Worm (Caenorhabditis elegans) whole organism, early embryonic: ENCODE data around the gene C33F10.11.

ENCODE experiments used
- B0310.2 ChIP-seq: sonication (generic microtip); optimal IDR thresholded peaks from 2 replicates; lab custom pipeline; 2016; ENCODE audit warnings: mild to moderate bottlenecking, missing genetic modification characterization, missing compliant biosample characterization
- F13C5.2 ChIP-seq: sonication (generic microtip); optimal IDR thresholded peaks from 2 replicates; lab custom pipeline; 2017; ENCODE audit warnings: mild to moderate bottlenecking, missing genetic modification characterization, inconsistent platforms, missing compliant biosample characterization
- aly-1 ChIP-seq: sonication (generic microtip); optimal IDR thresholded peaks from 2 replicates; lab custom pipeline; 2016; ENCODE audit warnings: missing genetic modification characterization, missing compliant biosample characterization
- ama-1 ChIP-seq: fragments of 150-350 bp; optimal IDR thresholded peaks from 2 replicates; lab custom pipeline; 2014
- ceh-13 ChIP-seq: fragments of 200-800 bp; sonication (Bioruptor generic); optimal IDR thresholded peaks from 2 replicates; lab custom pipeline; 2018; ENCODE audit warnings: mild to moderate bottlenecking, missing genetic modification characterization, missing compliant biosample characterization
- ceh-36 ChIP-seq: sonication (generic microtip); optimal IDR thresholded peaks from 2 replicates; lab custom pipeline; 2016; ENCODE audit warnings: missing genetic modification characterization, inconsistent platforms, missing compliant biosample characterization
- ets-7 ChIP-seq: sonication (generic microtip); optimal IDR thresholded peaks from 2 replicates; lab custom pipeline; 2016; ENCODE audit warnings: missing genotype, missing genetic modification characterization, missing compliant biosample characterization
- flt-1 ChIP-seq: fragments of 200-800 bp; sonication (Bioruptor generic); IDR thresholded peaks from 2 replicates; pipeline ENCODE4 v1.3.6; 2022; ENCODE audit warnings: missing genetic modification characterization, missing compliant biosample characterization
- hmbx-1 ChIP-seq: sonication (generic microtip); optimal IDR thresholded peaks from 2 replicates; lab custom pipeline; 2016; ENCODE audit warnings: mild to moderate bottlenecking, missing genetic modification characterization, missing compliant biosample characterization
- hmg-4 ChIP-seq: fragments of 200-800 bp; sonication (Bioruptor generic); optimal IDR thresholded peaks from 2 replicates; lab custom pipeline; 2018; ENCODE audit warnings: mild to moderate bottlenecking, missing genetic modification characterization, missing compliant biosample characterization
- hnd-1 ChIP-seq: sonication (generic microtip); optimal IDR thresholded peaks from 2 replicates; lab custom pipeline; 2016; ENCODE audit warnings: missing genetic modification characterization, missing compliant biosample characterization
- pes-1 ChIP-seq: fragments of 200-800 bp; sonication (Bioruptor generic); IDR thresholded peaks from 2 replicates; pipeline ENCODE4 v1.3.6; 2022; ENCODE audit warnings: missing genetic modification reagents, missing genetic modification characterization, missing compliant biosample characterization
- scrt-1 ChIP-seq: fragments of 200-800 bp; sonication (Bioruptor generic); IDR thresholded peaks from 2 replicates; pipeline ENCODE4 v1.3.6; 2022; ENCODE audit warnings: missing genetic modification characterization, missing compliant biosample characterization
- sea-1 ChIP-seq: fragments of 200-800 bp; sonication (Bioruptor generic); conservative IDR thresholded peaks from 2 replicates; pipeline ENCODE4 v1.3.6; 2022; ENCODE audit warnings: missing genetic modification characterization, missing compliant biosample characterization
- tbx-11 ChIP-seq: fragments of 200-800 bp; sonication (Bioruptor generic); IDR thresholded peaks from 2 replicates; pipeline ENCODE4 v1.3.6; 2022; ENCODE audit warnings: missing genetic modification characterization, missing compliant biosample characterization
- tbx-37 ChIP-seq: fragments of 200-800 bp; sonication (Bioruptor generic); conservative IDR thresholded peaks from 2 replicates; pipeline ENCODE4 v1.3.6; 2022; ENCODE audit warnings: missing genetic modification reagents, missing genetic modification characterization, missing compliant biosample characterization
- tra-4 ChIP-seq: sonication (generic microtip); optimal IDR thresholded peaks from 2 replicates; lab custom pipeline; 2017; ENCODE audit warnings: missing genetic modification characterization, missing compliant biosample characterization

C33F10.11 gene

ce11 chrII:4874335-4874861 lies 39.7 kb upstream of the C33F10.11 start, which contains the start of gene F11G11.15:
Gene F11G11.15, plus strand, starts transcription at chrII:4874845.
- no peak for TF ChIP-seq ceh-13 (GFP tag; lab: Kevin White, UChicago)
- TF ChIP-seq ets-7 (tag; lab: Kevin White, UChicago): no peak
- TF ChIP-seq scrt-1 (GFP tag; lab: Robert Waterston, UW): no peak
- TF ChIP-seq pes-1 (GFP tag; lab: Robert Waterston, UW): no peak
- TF ChIP-seq F13C5.2: no peak
- TF ChIP-seq aly-1 (tag; lab: Kevin White, UChicago): no peak
- TF ChIP-seq tbx-37 (GFP tag; lab: Robert Waterston, UW): no peak
- TF ChIP-seq hnd-1: no peak
- no peak for TF ChIP-seq sea-1 (GFP tag; lab: Robert Waterston, UW)
- TF ChIP-seq tbx-11 (GFP tag; lab: Robert Waterston, UW): no peak
- no peak for TF ChIP-seq ama-1 (lab: Kevin White, UChicago)
- no peak for TF ChIP-seq hmg-4 (GFP tag; lab: Kevin White, UChicago)

- TF ChIP-seq hmg-4 (GFP tag; lab: Kevin White, UChicago): no peak
- no peak for TF ChIP-seq hmbx-1 (tag; lab: Kevin White, UChicago)
- TF ChIP-seq tbx-11 (GFP tag; lab: Robert Waterston, UW): no peak
- no peak for TF ChIP-seq hnd-1
- TF ChIP-seq B0310.2: no peak
- no peak for TF ChIP-seq aly-1 (tag; lab: Kevin White, UChicago)
- no peak for TF ChIP-seq ets-7 (tag; lab: Kevin White, UChicago)
- no peak for TF ChIP-seq sea-1 (GFP tag; lab: Robert Waterston, UW)
- TF ChIP-seq pes-1 (GFP tag; lab: Robert Waterston, UW): no peak
- no peak for TF ChIP-seq tbx-37 (GFP tag; lab: Robert Waterston, UW)
- no peak for TF ChIP-seq flt-1
- no peak for TF ChIP-seq ama-1 (lab: Kevin White, UChicago)
- no peak for TF ChIP-seq scrt-1 (GFP tag; lab: Robert Waterston, UW)
- no peak for TF ChIP-seq ceh-36 (tag; lab: Kevin White, UChicago)
- TF ChIP-seq ceh-13 (GFP tag; lab: Kevin White, UChicago): no peak
- TF ChIP-seq tra-4 (tag; lab: Kevin White, UChicago): no peak
Measured at ce11 chrII:4873029-4873428, 38.4 kb upstream of the C33F10.11 start, which contains the start of gene col-73. Gene col-73, minus strand, starts transcription at chrII:4873129.

ce11 chrII:4872359-4872758 lies 37.7 kb upstream of the C33F10.11 start:
- TF ChIP-seq sea-1 (GFP tag; lab: Robert Waterston, UW): 0 out of 2 replicates have a peak, but pooled peaks have one; percentile 24

- TF ChIP-seq pes-1 (GFP tag; lab: Robert Waterston, UW) (no peak), ceh-36 (tag; lab: Kevin White, UChicago) (no peak), tra-4 (tag; lab: Kevin White, UChicago) (no peak), hmg-4 (GFP tag; lab: Kevin White, UChicago) (no peak), B0310.2 (no peak), ama-1 (lab: Kevin White, UChicago) (no peak), scrt-1 (GFP tag; lab: Robert Waterston, UW) (no peak), ceh-13 (GFP tag; lab: Kevin White, UChicago) (no peak), tbx-37 (GFP tag; lab: Robert Waterston, UW) (no peak), hmbx-1 (tag; lab: Kevin White, UChicago) (no peak)
Measured at ce11 chrII:4871834-4872233, 37.2 kb upstream of the C33F10.11 start.

- TF ChIP-seq hmg-4 (GFP tag; lab: Kevin White, UChicago): no peak
- TF ChIP-seq ama-1 (lab: Kevin White, UChicago): no peak
- no peak for TF ChIP-seq hnd-1
- no peak for TF ChIP-seq ceh-36 (tag; lab: Kevin White, UChicago)
- no peak for TF ChIP-seq ceh-13 (GFP tag; lab: Kevin White, UChicago)
- TF ChIP-seq tbx-37 (GFP tag; lab: Robert Waterston, UW): no peak
- no peak for TF ChIP-seq tbx-11 (GFP tag; lab: Robert Waterston, UW)
- TF ChIP-seq flt-1: no peak
- TF ChIP-seq B0310.2: no peak
- no peak for TF ChIP-seq tra-4 (tag; lab: Kevin White, UChicago)
- TF ChIP-seq scrt-1 (GFP tag; lab: Robert Waterston, UW): no peak
- no peak for TF ChIP-seq sea-1 (GFP tag; lab: Robert Waterston, UW)
- no peak for TF ChIP-seq ets-7 (tag; lab: Kevin White, UChicago)
- no peak for TF ChIP-seq F13C5.2
Measured at ce11 chrII:4870691-4871090, 36.0 kb upstream of the C33F10.11 start, which contains the start of gene col-20. Gene col-20, minus strand, starts transcription at chrII:4870791.

- TF ChIP-seq pes-1 (GFP tag; lab: Robert Waterston, UW): no peak
- 0 out of 2 replicates have a peak, but pooled peaks have one; percentile 39 for TF ChIP-seq tbx-11 (GFP tag; lab: Robert Waterston, UW)
Measured at ce11 chrII:4869793-4870343, 35.2 kb upstream of the C33F10.11 start.

ce11 chrII:4867476-4867875 lies 32.8 kb upstream of the C33F10.11 start, which contains the start of gene col-17:
Gene col-17, minus strand, starts transcription at chrII:4867576.
- TF ChIP-seq ceh-36 (tag; lab: Kevin White, UChicago) (no peak), F13C5.2 (no peak), ets-7 (tag; lab: Kevin White, UChicago) (no peak), flt-1 (no peak), tra-4 (tag; lab: Kevin White, UChicago) (no peak), aly-1 (tag; lab: Kevin White, UChicago) (no peak), hnd-1 (no peak), hmg-4 (GFP tag; lab: Kevin White, UChicago) (no peak), ama-1 (lab: Kevin White, UChicago) (no peak), hmbx-1 (tag; lab: Kevin White, UChicago) (no peak), pes-1 (GFP tag; lab: Robert Waterston, UW) (no peak)
